Fruit fly (Drosophila melanogaster) whole organism, larva: ENCODE measurements around the gene CG2182.

ENCODE experiments used
- noc ChIP-seq: fragments of 200-800 bp; sonication (Bioruptor generic); optimal IDR thresholded peaks from 3 replicates; lab custom pipeline; 2019; ENCODE audit warnings: missing biosample characterization, mild to moderate bottlenecking, missing genetic modification characterization, moderate library complexity

The CG2182 gene

DNA sequence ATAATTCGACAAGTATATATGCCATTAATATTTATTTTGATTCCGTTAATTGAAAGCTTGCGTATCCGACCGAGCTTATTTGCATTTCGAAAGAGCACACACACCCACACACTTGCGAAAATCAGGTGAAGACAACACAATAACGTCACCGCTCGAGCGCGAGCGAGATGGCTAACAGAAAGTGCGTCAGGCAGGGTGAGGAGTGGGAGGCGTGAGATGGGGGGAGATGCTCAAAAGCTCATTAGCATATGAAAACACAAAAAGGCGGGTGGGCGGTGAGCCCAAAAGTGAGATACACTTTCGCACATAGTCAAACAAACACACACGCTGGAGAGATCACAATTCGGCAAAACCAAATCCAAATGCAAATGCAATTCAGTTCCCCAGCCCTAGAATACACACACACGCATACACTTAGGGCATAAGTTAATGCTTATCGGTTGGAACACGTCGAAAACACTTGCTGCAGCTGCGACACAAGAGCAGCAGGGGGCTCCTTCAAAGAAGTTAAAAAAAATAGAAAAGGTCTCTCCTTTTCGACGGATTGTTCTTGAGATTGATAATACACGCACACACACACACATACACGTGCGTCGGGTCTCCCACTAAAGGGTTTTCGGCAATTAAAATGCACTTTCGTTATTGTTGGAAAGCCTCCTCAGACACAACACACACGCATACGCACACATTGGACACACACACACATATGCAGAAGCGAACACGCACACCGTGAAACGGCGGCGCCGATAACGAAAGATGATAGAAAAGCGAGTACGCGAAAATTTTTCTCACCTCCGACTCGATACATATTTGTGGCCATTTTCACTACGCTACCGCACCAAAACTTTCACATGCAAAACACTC, 11.8 kb downstream of the CG2182 start:
- peak; percentile 24 for TF ChIP-seq noc (tag; lab: Kevin White, UChicago)

DNA sequence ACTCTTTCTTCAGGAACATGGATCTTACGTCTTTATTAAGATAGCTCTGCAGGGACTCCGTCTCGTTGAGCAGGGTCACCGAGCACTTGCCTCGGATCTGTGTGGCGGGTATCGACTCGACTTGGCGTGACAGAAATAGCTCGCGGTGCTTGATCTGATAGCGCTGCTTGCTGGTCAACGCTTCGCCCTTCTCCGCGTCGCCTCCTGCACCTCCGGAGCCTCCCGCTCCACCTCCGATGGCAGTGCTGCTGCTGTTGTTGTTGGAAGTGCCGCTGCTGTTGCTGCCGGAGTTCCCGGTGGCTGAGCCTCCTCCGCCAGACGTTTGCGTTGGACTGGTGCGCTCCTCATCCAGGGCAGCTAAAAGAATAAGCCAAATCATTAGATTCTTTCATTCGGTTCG, 16.3 kb downstream of the CG2182 start:
- TF ChIP-seq noc (tag; lab: Kevin White, UChicago), result no peak

DNA sequence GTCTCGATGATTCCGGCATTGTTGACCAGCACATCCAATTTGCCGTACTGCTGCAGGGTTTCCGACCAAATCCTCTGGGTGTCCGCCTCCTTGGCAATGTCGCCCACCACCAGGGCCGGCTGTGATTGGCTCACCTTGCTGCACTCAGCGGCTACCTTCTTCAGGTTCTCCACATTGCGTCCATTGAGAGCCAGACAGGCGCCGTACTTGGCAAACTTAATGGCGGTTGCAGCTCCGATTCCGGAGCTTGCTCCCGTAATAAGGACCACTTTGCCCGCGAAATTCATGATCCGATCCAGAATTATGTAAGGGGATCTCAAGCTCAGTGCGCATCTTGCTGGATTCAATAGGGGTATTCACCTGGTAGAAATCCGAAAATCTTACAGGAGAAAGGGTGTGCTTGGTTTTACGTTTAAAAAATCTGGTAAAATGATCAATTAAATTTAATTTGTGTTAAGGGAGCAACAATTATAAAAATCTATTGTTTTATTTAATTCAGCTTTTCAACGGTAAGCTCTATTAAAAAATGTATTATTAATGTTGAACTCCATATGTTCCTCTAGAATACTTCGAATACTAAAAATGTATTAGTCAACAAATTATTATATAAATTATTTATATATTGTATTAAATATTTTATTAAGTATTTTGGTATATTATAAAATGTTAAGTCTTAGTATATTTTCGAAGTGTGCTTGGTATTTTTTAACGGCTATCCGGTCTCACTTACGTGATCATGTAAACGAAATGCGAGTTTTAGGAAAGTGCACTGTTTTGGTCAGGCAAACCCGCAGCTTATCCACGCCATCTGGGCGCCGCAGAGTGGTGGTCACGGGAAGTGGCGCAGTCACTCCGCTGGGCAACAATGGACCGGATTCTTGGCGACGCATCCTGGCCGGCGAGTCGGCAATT, 22.9 kb downstream of the CG2182 start, which contains the start of the genes CG31548 and CG12170:
TSS of gene CG31548 (minus strand) at position 334 of the 912 bp plus-strand sequence.
TSS of gene CG12170 (plus strand) at position 716 of the 912 bp plus-strand sequence.
- peak; percentile 7 for TF ChIP-seq noc (tag; lab: Kevin White, UChicago)

dm6 chr3R:5635524-5635923, 24.2 kb downstream of the CG2182 start, which contains the start of gene CG31546:
CG31546 (minus strand) TSS chr3R:5635624.
- no peak for TF ChIP-seq noc (tag; lab: Kevin White, UChicago)

DNA sequence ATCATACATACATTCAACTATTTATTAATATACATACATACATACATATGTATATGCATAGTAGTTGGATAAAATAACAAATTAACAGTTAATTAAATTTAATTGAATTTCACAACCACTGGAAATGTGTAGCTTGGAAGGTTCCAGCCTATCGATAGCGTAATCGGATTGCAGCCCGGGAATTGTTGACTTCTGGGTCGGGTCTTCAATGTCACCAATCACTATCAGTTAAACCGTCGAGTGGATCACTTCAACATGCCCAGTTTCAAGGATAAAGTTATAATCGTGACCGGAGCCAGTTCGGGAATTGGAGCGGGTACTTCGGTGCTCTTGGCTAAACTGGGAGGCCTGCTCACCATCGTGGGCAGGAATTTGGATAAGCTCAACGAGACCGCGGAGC, 26.3 kb downstream of the CG2182 start, which contains the start of gene CG12171:
TSS of gene CG12171 (plus strand) at position 191 of the 400 bp plus-strand sequence.
- peak; percentile 18 for TF ChIP-seq noc (tag; lab: Kevin White, UChicago)

- no peak for TF ChIP-seq noc (tag; lab: Kevin White, UChicago)
Observed at dm6 chr3R:5632182-5632581, 27.5 kb downstream of the CG2182 start, which contains the start of gene CG31549. CG31549 (plus strand) TSS chr3R:5632192.

DNA sequence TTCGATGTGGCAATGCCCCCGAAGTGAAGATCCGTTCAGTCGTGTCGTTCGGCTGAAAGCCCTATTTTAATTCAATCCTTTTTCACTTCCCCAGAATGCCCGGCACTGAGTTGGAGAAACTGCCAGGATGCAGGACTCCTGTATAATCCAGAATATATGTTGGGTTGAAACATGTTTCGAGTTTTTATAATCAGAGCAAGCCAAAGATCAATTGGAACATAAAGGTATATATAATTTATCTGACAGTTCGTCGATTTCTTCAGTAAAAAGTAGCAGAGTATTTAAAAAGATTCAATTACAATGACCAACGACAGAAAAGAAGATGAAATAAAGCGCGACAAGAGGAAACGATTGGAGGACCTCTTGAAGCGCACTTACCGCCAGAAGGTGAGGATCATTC, 32.2 kb downstream of the CG2182 start, which contains the start of gene CG31551:
TSS of gene CG31551 (plus strand) at position 301 of the 400 bp plus-strand sequence.
- TF ChIP-seq noc (tag; lab: Kevin White, UChicago), result no peak

DNA sequence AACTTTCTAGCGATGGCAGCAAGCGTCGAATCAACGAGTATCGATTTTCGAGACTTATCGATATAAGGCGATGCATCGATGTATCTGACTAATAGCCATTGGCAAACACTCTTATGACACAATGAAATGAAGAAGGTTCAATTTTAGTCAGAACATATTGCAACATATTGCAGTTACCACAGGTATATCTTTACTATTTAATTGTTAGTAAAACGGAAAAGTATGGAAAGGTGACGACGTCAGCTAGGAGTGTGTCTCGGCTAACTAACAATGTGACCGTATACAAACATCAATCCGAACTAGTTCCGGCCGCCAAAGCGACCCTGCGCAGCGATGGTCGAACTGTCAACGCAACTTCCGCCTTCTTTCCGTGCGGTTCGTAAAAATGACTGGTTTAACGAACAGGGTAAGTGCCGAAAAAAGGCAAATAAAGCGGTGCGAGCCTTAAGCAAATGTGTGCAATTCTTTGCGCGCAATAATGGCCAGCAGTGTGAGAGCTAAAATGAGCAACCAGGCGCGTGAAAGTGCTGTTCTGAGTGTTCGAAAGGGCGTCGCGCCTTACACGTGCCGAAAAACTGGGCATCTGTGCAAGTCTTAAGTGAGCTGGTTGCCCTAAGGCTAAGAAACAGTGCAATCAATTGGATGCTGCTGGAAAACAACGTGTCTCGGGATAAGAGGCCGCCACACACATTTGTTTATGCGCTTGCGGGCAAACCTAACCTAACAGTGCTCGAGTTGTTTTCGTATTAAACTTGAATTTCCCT, 35.4 kb downstream of the CG2182 start, which contains the start of the genes Dph4, Spec2 and RpL13A:
TSS of gene Dph4 (minus strand) at position 11 of the 764 bp plus-strand sequence.
TSS of gene Spec2 (minus strand) at position 11 of the 764 bp plus-strand sequence.
TSS of gene RpL13A (plus strand) at position 360 of the 764 bp plus-strand sequence.
- peak; percentile 80 for TF ChIP-seq noc (tag; lab: Kevin White, UChicago)

DNA sequence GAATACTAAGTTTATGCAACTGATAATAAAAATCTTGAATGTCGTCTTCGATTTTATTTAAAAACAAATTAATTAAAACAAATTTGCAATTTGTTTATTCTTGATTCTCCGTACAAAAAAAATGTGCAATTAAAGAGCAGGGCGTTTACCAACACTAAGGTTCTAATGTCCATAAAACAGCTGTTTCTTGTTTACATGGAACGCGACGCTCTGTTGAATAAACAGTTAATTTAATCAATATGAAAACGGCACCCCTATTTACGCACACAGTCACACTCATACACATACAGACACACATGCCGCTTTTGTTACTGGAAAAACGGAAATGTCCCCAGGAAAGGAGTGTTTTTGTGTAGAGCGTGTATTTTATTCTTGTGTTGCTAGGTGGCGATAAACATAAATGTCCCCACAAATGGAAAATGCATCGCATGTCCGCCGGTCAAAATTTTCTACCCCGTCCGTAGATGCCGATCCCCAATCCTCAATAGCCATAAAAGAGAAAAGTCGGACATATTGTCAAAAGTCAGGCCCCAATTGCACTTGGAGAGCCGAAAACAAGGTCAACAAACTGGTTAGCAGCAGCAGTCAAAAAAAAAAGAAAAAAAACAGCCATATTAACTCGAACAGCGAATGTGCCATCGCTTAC, 36.6 kb downstream of the CG2182 start:
- TF ChIP-seq noc (tag; lab: Kevin White, UChicago), result peak; percentile 46

DNA sequence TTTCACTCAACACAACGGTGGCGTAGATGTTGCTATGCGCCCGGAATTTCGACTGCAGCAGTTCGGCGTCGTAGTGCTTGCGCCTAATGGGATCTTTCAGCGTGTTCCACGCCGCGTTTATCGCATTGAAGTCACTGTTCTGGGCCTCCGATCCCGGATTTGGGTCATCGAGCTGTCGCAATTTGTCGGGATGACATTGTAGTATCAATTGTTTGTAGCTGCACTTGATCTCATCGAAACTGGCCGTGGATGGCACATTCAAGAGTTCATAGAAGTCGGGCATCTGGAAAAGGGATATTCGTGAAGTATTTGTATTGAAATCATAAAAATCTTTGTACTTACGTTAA, 37.3 kb downstream of the CG2182 start:
- no peak for TF ChIP-seq noc (tag; lab: Kevin White, UChicago)

DNA sequence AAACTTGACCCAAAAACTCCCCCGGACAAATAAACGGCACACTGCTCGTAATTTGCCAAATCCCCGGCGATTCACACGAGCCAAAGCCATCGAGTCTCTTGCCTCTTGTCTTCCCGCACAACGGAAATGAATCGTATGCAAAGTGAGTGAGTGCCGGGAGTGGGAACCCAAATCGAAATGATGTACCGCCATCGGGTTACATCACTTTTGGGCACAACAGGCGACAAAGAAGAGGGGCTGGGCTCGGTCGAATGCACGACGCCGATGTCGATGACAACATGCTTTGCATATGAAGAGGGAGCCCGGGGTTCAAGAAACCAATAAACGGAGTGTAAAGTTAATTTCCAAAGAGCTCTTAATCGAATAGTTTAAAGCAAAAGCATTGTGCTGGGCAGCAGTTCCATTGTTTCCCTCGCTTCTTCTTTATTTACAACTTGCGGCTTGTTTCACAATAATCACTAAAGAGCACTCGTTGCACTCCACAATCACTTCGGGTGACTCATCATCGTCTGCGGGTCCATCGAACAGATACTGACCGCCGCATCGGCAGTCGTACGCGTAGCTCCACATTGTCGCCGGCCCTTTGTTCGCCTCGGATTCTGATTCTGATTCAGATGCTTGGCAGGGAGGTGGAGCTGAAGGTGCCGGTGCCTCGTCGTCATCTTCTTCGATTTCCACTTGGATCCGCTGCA, 37.9 kb downstream of the CG2182 start:
- no peak for TF ChIP-seq noc (tag; lab: Kevin White, UChicago)

dm6 chr3R:5620387-5620956, 39.2 kb downstream of the CG2182 start:
- peak; percentile 76 for TF ChIP-seq noc (tag; lab: Kevin White, UChicago)

dm6 chr3R:5617923-5618623, 41.6 kb downstream of the CG2182 start:
- TF ChIP-seq noc (tag; lab: Kevin White, UChicago), result no peak
